Fruit fly (Drosophila melanogaster): ENCODE measurements around the gene Strip.

Strip gene

dm6 chr3L:3325925-3326903 lies 2.5 kb downstream of the Strip start, which contains the start of gene Gtpx:
Gtpx (plus strand) TSS chr3L:3326265.
- TF ChIP-seq tj (GFP tag; optimal IDR thresholded peaks at IDR 0.05), result peak; percentile 71
- peak; percentile 25 for TF ChIP-seq ovo (GFP tag; optimal IDR thresholded peaks at IDR 0.05)
- no peak for TF ChIP-seq CG7045 (GFP tag; optimal IDR thresholded peaks at IDR 0.05)
- TF ChIP-seq cic (GFP tag; optimal IDR thresholded peaks at IDR 0.05), result peak; percentile 65
- peak; percentile 60 for TF ChIP-seq CG7101 (tag; optimal IDR thresholded peaks at IDR 0.05)
- peak; percentile 57 for TF ChIP-seq CG12768 (GFP tag; optimal IDR thresholded peaks at IDR 0.05)
- peak; percentile 35 for TF ChIP-seq Hr96 (GFP tag; optimal IDR thresholded peaks at IDR 0.05)
- TF ChIP-seq CG14711 (tag; optimal IDR thresholded peaks at IDR 0.05), result peak; percentile 93
- peak; percentile 63 for TF ChIP-seq CG1620 (GFP tag; optimal IDR thresholded peaks at IDR 0.05)
- peak; percentile 8 for TF ChIP-seq CG33017 (tag; optimal IDR thresholded peaks at IDR 0.05)
- no peak for TF ChIP-seq kay (GFP tag; ENCODE audit: borderline replicate concordance)
- TF ChIP-seq bab1 (GFP tag; optimal IDR thresholded peaks at IDR 0.05), result no peak
- TF ChIP-seq Crg-1 (GFP tag; optimal IDR thresholded peaks at IDR 0.05), result peak; percentile 63
- TF ChIP-seq Clk (GFP tag; optimal IDR thresholded peaks at IDR 0.05), result no peak
- peak; percentile 80 to 98 for TF ChIP-seq cnc (optimal IDR thresholded peaks at IDR 0.05)
- peak; percentile 72 for TF ChIP-seq toe (GFP tag; optimal IDR thresholded peaks at IDR 0.05)
- TF ChIP-seq Mnt (GFP tag; optimal IDR thresholded peaks at IDR 0.05), result peak; percentile 26
- peak; percentile 35 for TF ChIP-seq pad (GFP tag; optimal IDR thresholded peaks at IDR 0.05)
- TF ChIP-seq CG5204 (GFP tag; optimal IDR thresholded peaks at IDR 0.05), result no peak
- peak; percentile 73 for TF ChIP-seq CG11617 (GFP tag; optimal IDR thresholded peaks at IDR 0.05)

dm6 chr3L:3325597-3325924 lies 3.1 kb downstream of the Strip start:
- TF ChIP-seq Crg-1 (GFP tag; optimal IDR thresholded peaks at IDR 0.05), result no peak
- no peak for TF ChIP-seq tj (GFP tag; optimal IDR thresholded peaks at IDR 0.05)
- TF ChIP-seq CG7101 (tag; optimal IDR thresholded peaks at IDR 0.05), result no peak
- no peak for TF ChIP-seq CG7045 (GFP tag; optimal IDR thresholded peaks at IDR 0.05)
- TF ChIP-seq toe (GFP tag; optimal IDR thresholded peaks at IDR 0.05), result no peak
- no peak for TF ChIP-seq CG1620 (GFP tag; optimal IDR thresholded peaks at IDR 0.05)
- no peak for TF ChIP-seq cic (GFP tag; optimal IDR thresholded peaks at IDR 0.05)
- TF ChIP-seq CG5204 (GFP tag; optimal IDR thresholded peaks at IDR 0.05), result no peak
- TF ChIP-seq bab1 (GFP tag; optimal IDR thresholded peaks at IDR 0.05), result no peak
- no peak for TF ChIP-seq Hr96 (GFP tag; optimal IDR thresholded peaks at IDR 0.05)

dm6 chr3L:3319992-3320732 lies 8.5 kb downstream of the Strip start:
- TF ChIP-seq kay (GFP tag; ENCODE audit: borderline replicate concordance) (no peak), cic (GFP tag; optimal IDR thresholded peaks at IDR 0.05) (peak; percentile 75), bab1 (GFP tag; optimal IDR thresholded peaks at IDR 0.05) (peak; percentile 37), CG7101 (tag; optimal IDR thresholded peaks at IDR 0.05) (peak; percentile 55), Clk (GFP tag; optimal IDR thresholded peaks at IDR 0.05) (peak; percentile 35), Crg-1 (GFP tag; optimal IDR thresholded peaks at IDR 0.05) (peak; percentile 5), CG7045 (GFP tag; optimal IDR thresholded peaks at IDR 0.05) (no peak), tj (GFP tag; optimal IDR thresholded peaks at IDR 0.05) (no peak), toe (GFP tag; optimal IDR thresholded peaks at IDR 0.05) (peak; percentile 0), Hr96 (GFP tag; optimal IDR thresholded peaks at IDR 0.05) (peak; percentile 5), CG5204 (GFP tag; optimal IDR thresholded peaks at IDR 0.05) (no peak), Mnt (GFP tag; optimal IDR thresholded peaks at IDR 0.05) (no peak), CG1620 (GFP tag; optimal IDR thresholded peaks at IDR 0.05) (no peak), CG12768 (GFP tag; optimal IDR thresholded peaks at IDR 0.05) (peak; percentile 34), pad (GFP tag; optimal IDR thresholded peaks at IDR 0.05) (no peak), ovo (GFP tag; optimal IDR thresholded peaks at IDR 0.05) (no peak), CG33017 (tag; optimal IDR thresholded peaks at IDR 0.05) (peak; percentile 48), CG11617 (GFP tag; optimal IDR thresholded peaks at IDR 0.05) (no peak), cnc (optimal IDR thresholded peaks at IDR 0.05) (peak in 1 of 2 experiments; percentile 4), CG14711 (tag; optimal IDR thresholded peaks at IDR 0.05) (no peak)

dm6 chr3L:3319223-3319643 lies 9.4 kb downstream of the Strip start, which contains the start of the genes PIG-C, CG12016 and Dpm2:
PIG-C (minus strand) TSS chr3L:3319232.
CG12016 (plus strand) TSS chr3L:3319555.
Dpm2 (plus strand) TSS chr3L:3319555.
- TF ChIP-seq CG5204 (GFP tag; optimal IDR thresholded peaks at IDR 0.05) (no peak), bab1 (GFP tag; optimal IDR thresholded peaks at IDR 0.05) (peak; percentile 75), CG33017 (tag; optimal IDR thresholded peaks at IDR 0.05) (peak; percentile 66), Crg-1 (GFP tag; optimal IDR thresholded peaks at IDR 0.05) (peak; percentile 65), CG7101 (tag; optimal IDR thresholded peaks at IDR 0.05) (peak; percentile 75), toe (GFP tag; optimal IDR thresholded peaks at IDR 0.05) (peak; percentile 92), cic (GFP tag; optimal IDR thresholded peaks at IDR 0.05) (no peak), cnc (optimal IDR thresholded peaks at IDR 0.05) (no peak), CG11617 (GFP tag; optimal IDR thresholded peaks at IDR 0.05) (peak; percentile 59), ovo (GFP tag; optimal IDR thresholded peaks at IDR 0.05) (peak; percentile 49), Mnt (GFP tag; optimal IDR thresholded peaks at IDR 0.05) (peak; percentile 76), kay (GFP tag; ENCODE audit: borderline replicate concordance) (no peak), CG1620 (GFP tag; optimal IDR thresholded peaks at IDR 0.05) (peak; percentile 81), CG7045 (GFP tag; optimal IDR thresholded peaks at IDR 0.05) (peak; percentile 54), tj (GFP tag; optimal IDR thresholded peaks at IDR 0.05) (peak; percentile 40), CG12768 (GFP tag; optimal IDR thresholded peaks at IDR 0.05) (peak; percentile 40), Clk (GFP tag; optimal IDR thresholded peaks at IDR 0.05) (peak; percentile 44), pad (GFP tag; optimal IDR thresholded peaks at IDR 0.05) (peak; percentile 54), Hr96 (GFP tag; optimal IDR thresholded peaks at IDR 0.05) (peak; percentile 85), CG14711 (tag; optimal IDR thresholded peaks at IDR 0.05) (peak; percentile 53)

Measured in whole organism, adult.